Fruit fly (Drosophila melanogaster) Kc167 (cell line): ENCODE measurements around the gene CG3942.

Experiments
- Sin3A ChIP-seq: fragments of >200 bp; optimal IDR thresholded peaks from 2 replicates; lab custom pipeline; 2018; ENCODE audit warnings: missing external identifiers
- h ChIP-seq: fragments of >200 bp; optimal IDR thresholded peaks from 3 replicates; lab custom pipeline; 2018; ENCODE audit warnings: missing external identifiers
- psq ChIP-seq: fragments of >200 bp; optimal IDR thresholded peaks from 2 replicates; lab custom pipeline; 2017; ENCODE audit warnings: missing external identifiers
- ttk ChIP-seq: sonication (Bioruptor generic); optimal IDR thresholded peaks from 2 replicates; lab custom pipeline; 2017; ENCODE audit warnings: missing external identifiers

- TF ChIP-seq psq (no peak), h (lab: Kevin White, UChicago) (no peak), ttk (no peak), Sin3A (lab: Kevin White, UChicago) (no peak)
These were observed 6.7 kb downstream of the CG3942 start, which contains the start of gene CG44038 for dm6 chr3R:12260669-12261068.
